Fruit fly (Drosophila melanogaster) whole organism, embryonic: ENCODE results near the gene CG4461.
A peak's percentile ranks its signal among the peaks of the same experiment; 100 is the strongest.

Experiments
- BtbVII ChIP-seq: fragments of 200-800 bp; sonication (Bioruptor generic); optimal IDR thresholded peaks from 3 replicates; lab custom pipeline; 2017; ENCODE audit warnings: missing biosample characterization, mild to moderate bottlenecking, missing genetic modification characterization
- CG10543 ChIP-seq: fragments of 200-800 bp; sonication (Bioruptor generic); optimal IDR thresholded peaks from 3 replicates; lab custom pipeline; 2017; ENCODE audit warnings: missing biosample characterization, mild to moderate bottlenecking, missing genetic modification characterization, moderate library complexity
- CG10979 ChIP-seq: fragments of 200-800 bp; sonication (Bioruptor generic); optimal IDR thresholded peaks from 2 replicates; lab custom pipeline; 2018; ENCODE audit warnings: missing biosample characterization, mild to moderate bottlenecking, missing genetic modification characterization, moderate library complexity
- CG11247 ChIP-seq: fragments of 200-800 bp; sonication (Bioruptor generic); IDR thresholded peaks from 2 replicates; pipeline ENCODE4 v1.3.6; 2022; ENCODE audit warnings: missing biosample characterization, missing genetic modification characterization
- CG11696 ChIP-seq: fragments of 200-800 bp; sonication (Bioruptor generic); IDR thresholded peaks from 2 replicates; pipeline ENCODE4 v1.3.6; 2022; ENCODE audit warnings: missing biosample characterization, missing genetic modification characterization
- CG12071 ChIP-seq: fragments of 200-800 bp; sonication (Bioruptor generic); optimal IDR thresholded peaks from 3 replicates; lab custom pipeline; 2018; ENCODE audit warnings: missing biosample characterization, mild to moderate bottlenecking, missing genetic modification characterization
- CG12769 ChIP-seq: fragments of 200-800 bp; sonication (Bioruptor generic); optimal IDR thresholded peaks from 2 replicates; lab custom pipeline; 2019; ENCODE audit warnings: missing biosample characterization, mild to moderate bottlenecking, missing genetic modification characterization, moderate library complexity
- CG17186 ChIP-seq: fragments of 200-800 bp; sonication (Bioruptor generic); optimal IDR thresholded peaks from 3 replicates; lab custom pipeline; 2017; ENCODE audit warnings: missing biosample characterization, missing genetic modification reagents, missing genetic modification characterization
- CG17359 ChIP-seq: fragments of 200-800 bp; sonication (Bioruptor generic); optimal IDR thresholded peaks from 3 replicates; lab custom pipeline; 2018; ENCODE audit warnings: missing biosample characterization, mild to moderate bottlenecking, missing genetic modification characterization, moderate library complexity
- CG2199 ChIP-seq: fragments of 200-800 bp; sonication (Bioruptor generic); IDR thresholded peaks from 3 replicates; pipeline ENCODE4 v1.3.6; 2022; ENCODE audit warnings: missing biosample characterization, missing genetic modification characterization
- CG2202 ChIP-seq: fragments of 200-800 bp; sonication (Bioruptor generic); optimal IDR thresholded peaks from 2 replicates; lab custom pipeline; 2018; ENCODE audit warnings: missing biosample characterization, mild to moderate bottlenecking, missing genetic modification characterization
- CG31441 ChIP-seq: fragments of 200-800 bp; sonication (Bioruptor generic); IDR thresholded peaks from 2 replicates; pipeline ENCODE4 v1.3.6; 2022; ENCODE audit warnings: missing biosample characterization, missing genetic modification characterization
- CG6254 ChIP-seq: fragments of 200-800 bp; sonication (Bioruptor generic); optimal IDR thresholded peaks from 3 replicates; lab custom pipeline; 2017; ENCODE audit warnings: mild to moderate bottlenecking, missing biosample characterization, missing genetic modification reagents, missing genetic modification characterization
- CTCF ChIP-seq: fragments of 200-800 bp; sonication (Bioruptor generic); optimal IDR thresholded peaks from 2 replicates; lab custom pipeline; 2017; ENCODE audit warnings: missing biosample characterization, mild to moderate bottlenecking, missing genetic modification characterization, moderate library complexity
- CoRest ChIP-seq: fragments of 200-800 bp; sonication (Bioruptor generic); optimal IDR thresholded peaks from 3 replicates; lab custom pipeline; 2018; ENCODE audit warnings: missing biosample characterization, mild to moderate bottlenecking, missing genetic modification characterization, moderate library complexity
- D19A ChIP-seq: fragments of 200-800 bp; optimal IDR thresholded peaks from 3 replicates; lab custom pipeline; 2019; ENCODE audit warnings: missing biosample characterization, mild to moderate bottlenecking, missing genetic modification characterization, moderate library complexity
- Dip2 ChIP-seq: fragments of 200-800 bp; sonication (Bioruptor generic); IDR thresholded peaks from 2 replicates; pipeline ENCODE4 v1.3.6; 2022; ENCODE audit warnings: missing biosample characterization, missing genetic modification characterization
- Doc2 ChIP-seq: fragments of 200-800 bp; sonication (Bioruptor generic); IDR thresholded peaks from 2 replicates; pipeline ENCODE4 v1.3.6; 2022; ENCODE audit warnings: missing biosample characterization, missing genetic modification characterization
- Hey ChIP-seq: fragments of 200-800 bp; sonication (Bioruptor generic); optimal IDR thresholded peaks from 3 replicates; lab custom pipeline; 2018; ENCODE audit warnings: missing biosample characterization, mild to moderate bottlenecking, missing genetic modification characterization
- Hr51 ChIP-seq, 2 experiments: fragments of 200-800 bp; sonication (Bioruptor generic); optimal IDR thresholded peaks; 2 replicates in 1 of 2; 3 replicates in 1 of 2; lab custom pipeline; 2016 to 2018; ENCODE audit warnings: missing biosample characterization in 2 of 2, missing genetic modification characterization in 2 of 2, mild to moderate bottlenecking in 1 of 2, moderate library complexity in 1 of 2
- Med ChIP-seq: fragments of 200-800 bp; sonication (Bioruptor generic); peaks from one replicate; lab custom pipeline; 2016; ENCODE audit warnings: missing biosample characterization, missing genetic modification characterization, mild to moderate bottlenecking, inconsistent platforms, moderate library complexity
- Myb ChIP-seq: fragments of 200-800 bp; sonication (Bioruptor generic); optimal IDR thresholded peaks from 2 replicates; lab custom pipeline; 2016; ENCODE audit warnings: missing biosample characterization, missing genetic modification characterization
- Pdp1 ChIP-seq, 2 experiments: fragments of 200-800 bp; sonication (Bioruptor generic); optimal IDR thresholded peaks; 3 replicates each; lab custom pipeline; 2016; ENCODE audit warnings: missing biosample characterization in 2 of 2, missing genetic modification characterization in 2 of 2, mild to moderate bottlenecking in 1 of 2, moderate library complexity in 1 of 2
- Rx ChIP-seq: fragments of 200-800 bp; sonication (Bioruptor generic); IDR thresholded peaks from 2 replicates; pipeline ENCODE4 v1.3.6; 2022; ENCODE audit warnings: missing biosample characterization, missing genetic modification characterization
- Side ChIP-seq: fragments of 200-800 bp; sonication (Bioruptor generic); optimal IDR thresholded peaks from 2 replicates; lab custom pipeline; 2016; ENCODE audit warnings: missing biosample characterization, missing genetic modification characterization
- Taf1 ChIP-seq: fragments of 200-800 bp; sonication (Bioruptor generic); IDR thresholded peaks from 2 replicates; pipeline ENCODE4 v1.3.6; 2022; ENCODE audit warnings: missing biosample characterization, missing genetic modification characterization
- bab2 ChIP-seq: fragments of 200-800 bp; sonication (Bioruptor generic); optimal IDR thresholded peaks from 2 replicates; lab custom pipeline; 2016; ENCODE audit warnings: missing biosample characterization, missing genetic modification characterization
- bcd ChIP-seq: fragments of 200-800 bp; sonication (Bioruptor generic); optimal IDR thresholded peaks from 2 replicates; lab custom pipeline; 2017; ENCODE audit warnings: missing biosample characterization, mild to moderate bottlenecking, missing genetic modification characterization
- cad ChIP-seq: fragments of >200 bp; optimal IDR thresholded peaks from 2 replicates; lab custom pipeline; 2017; ENCODE audit warnings: missing biosample characterization, missing genetic modification characterization
- chif ChIP-seq, 2 experiments: fragments of 200-800 bp; sonication (Bioruptor generic); optimal IDR thresholded peaks; 3 replicates each; lab custom pipeline; 2016; ENCODE audit warnings: missing biosample characterization in 2 of 2, missing genetic modification characterization in 2 of 2
- chinmo ChIP-seq: fragments of 200-800 bp; sonication (Bioruptor generic); IDR thresholded peaks from 4 replicates; pipeline ENCODE4 v1.3.6; 2022; ENCODE audit warnings: missing biosample characterization, missing genetic modification characterization; ENCODE audit not compliant: partially characterized antibody
- dan ChIP-seq: fragments of 200-800 bp; sonication (Bioruptor generic); IDR thresholded peaks from 2 replicates; pipeline ENCODE4 v1.3.6; 2022; ENCODE audit warnings: missing biosample characterization, missing genetic modification characterization
- eve ChIP-seq, 2 experiments: fragments of >200 bp; optimal IDR thresholded peaks; 2 replicates each; lab custom pipeline; 2017; ENCODE audit warnings: missing biosample characterization in 2 of 2, missing genetic modification characterization in 2 of 2
- exex ChIP-seq: fragments of 200-800 bp; sonication (Bioruptor generic); optimal IDR thresholded peaks from 4 replicates; lab custom pipeline; 2018; ENCODE audit warnings: missing biosample characterization, mild to moderate bottlenecking, missing genetic modification characterization, moderate library complexity
- grn ChIP-seq: fragments of 200-800 bp; sonication (Bioruptor generic); optimal IDR thresholded peaks from 3 replicates; lab custom pipeline; 2017; ENCODE audit warnings: missing biosample characterization, missing genetic modification characterization
- gro ChIP-seq: fragments of 200-800 bp; sonication (Bioruptor generic); optimal IDR thresholded peaks from 2 replicates; lab custom pipeline; 2016; ENCODE audit warnings: missing biosample characterization, missing genetic modification characterization
- gsb-n ChIP-seq: fragments of 200-800 bp; sonication (Bioruptor generic); optimal IDR thresholded peaks from 3 replicates; lab custom pipeline; 2018; ENCODE audit warnings: missing biosample characterization, mild to moderate bottlenecking, missing genetic modification characterization
- hb ChIP-seq: fragments of 200-800 bp; sonication (Bioruptor generic); IDR thresholded peaks from 3 replicates; pipeline ENCODE4 v1.3.6; 2022; ENCODE audit warnings: missing biosample characterization, missing genetic modification characterization; ENCODE audit not compliant: partially characterized antibody
- insv ChIP-seq, 2 experiments: fragments of 200-800 bp; sonication (Bioruptor generic); optimal IDR thresholded peaks; 3 replicates each; lab custom pipeline; 2016 to 2018; ENCODE audit warnings: missing biosample characterization in 2 of 2, missing genetic modification characterization in 2 of 2
- maf-S ChIP-seq: fragments of 200-800 bp; sonication (Bioruptor generic); optimal IDR thresholded peaks from 2 replicates; lab custom pipeline; 2016; ENCODE audit warnings: missing biosample characterization, missing genetic modification characterization
- mam ChIP-seq: fragments of 200-800 bp; sonication (Bioruptor generic); optimal IDR thresholded peaks from 3 replicates; lab custom pipeline; 2016; ENCODE audit warnings: missing biosample characterization, missing genetic modification characterization
- mirr ChIP-seq: fragments of 200-800 bp; sonication (Bioruptor generic); optimal IDR thresholded peaks from 3 replicates; lab custom pipeline; 2018; ENCODE audit warnings: missing biosample characterization, mild to moderate bottlenecking, missing genetic modification characterization
- nerfin-2 ChIP-seq: fragments of 200-800 bp; sonication (Bioruptor generic); IDR thresholded peaks from 2 replicates; pipeline ENCODE4 v1.3.6; 2022; ENCODE audit warnings: missing biosample characterization, missing genetic modification characterization; ENCODE audit not compliant: partially characterized antibody
- sens-2 ChIP-seq: fragments of 200-800 bp; sonication (Bioruptor generic); IDR thresholded peaks from 2 replicates; pipeline ENCODE4 v1.3.6; 2022; ENCODE audit warnings: missing biosample characterization, missing genetic modification characterization
- sima ChIP-seq: fragments of 200-800 bp; sonication (Bioruptor generic); optimal IDR thresholded peaks from 2 replicates; lab custom pipeline; 2016; ENCODE audit warnings: missing biosample characterization, missing genetic modification characterization
- sug ChIP-seq: fragments of 200-800 bp; optimal IDR thresholded peaks from 2 replicates; lab custom pipeline; 2019; ENCODE audit warnings: missing biosample characterization, mild to moderate bottlenecking, missing genetic modification characterization, moderate library complexity
- tx ChIP-seq: fragments of 200-800 bp; sonication (Bioruptor generic); optimal IDR thresholded peaks from 2 replicates; lab custom pipeline; 2016; ENCODE audit warnings: missing biosample characterization, missing genetic modification characterization
- z ChIP-seq: fragments of 200-800 bp; sonication (Bioruptor generic); IDR thresholded peaks from 3 replicates; pipeline ENCODE4 v1.3.6; 2022; ENCODE audit warnings: missing biosample characterization, missing genetic modification characterization

CG4461 gene

DNA sequence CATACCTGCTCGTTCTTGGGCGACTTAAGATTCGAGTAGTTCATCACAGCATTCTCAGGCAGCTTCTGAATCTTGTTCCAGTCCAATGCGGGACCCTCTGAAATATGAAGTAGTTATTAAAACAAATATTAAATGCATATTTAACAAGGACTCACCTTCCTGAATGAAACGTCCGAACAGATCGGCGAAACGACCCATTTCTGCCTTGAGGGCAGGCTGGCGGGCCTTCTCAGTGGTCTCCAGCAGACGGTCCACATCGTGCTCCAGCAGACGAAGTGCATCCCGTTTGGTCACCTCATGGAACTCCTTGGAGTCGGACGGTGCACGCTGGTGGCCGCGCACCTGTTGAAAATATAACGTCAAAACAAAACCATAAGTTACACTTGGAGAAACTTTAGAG, 21.5 kb upstream of the CG4461 start, which contains the start of gene CG32040:
TSS of gene CG32040 (plus strand) at position 301 of the 400 bp plus-strand sequence.
- TF ChIP-seq insv (GFP tag; optimal IDR thresholded peaks at IDR 0.05; lab: Kevin White, UChicago) (no peak), CG11696 (GFP tag; lab: Robert Waterston, UW) (no peak), chif (GFP tag; optimal IDR thresholded peaks at IDR 0.05; lab: Kevin White, UChicago) (no peak), CG31441 (GFP tag; lab: Robert Waterston, UW) (no peak), mirr (GFP tag; lab: Kevin White, UChicago) (no peak), mam (GFP tag; lab: Kevin White, UChicago) (no peak), CG10543 (GFP tag; lab: Kevin White, UChicago) (no peak), Rx (GFP tag; lab: Robert Waterston, UW) (no peak), cad (no peak), CG2202 (tag; lab: Kevin White, UChicago) (no peak), tx (no peak), bcd (GFP tag; lab: Kevin White, UChicago) (no peak), CoRest (tag; lab: Kevin White, UChicago) (no peak), gro (GFP tag; lab: Kevin White, UChicago) (no peak), CG17186 (no peak)

dm6 chr3L:9355555-9355954, 19.7 kb upstream of the CG4461 start:
- TF ChIP-seq Pdp1 (GFP tag; optimal IDR thresholded peaks at IDR 0.05; lab: Kevin White, UChicago) (peak in 1 of 2 experiments; percentile 85), CG12769 (tag; lab: Kevin White, UChicago) (no peak), sug (peak; percentile 47), grn (GFP tag; lab: Kevin White, UChicago) (peak; percentile 79), nerfin-2 (GFP tag; lab: Robert Waterston, UW) (no peak), sens-2 (GFP tag; lab: Robert Waterston, UW) (no peak), CG2199 (GFP tag; lab: Robert Waterston, UW) (no peak), D19A (tag; lab: Kevin White, UChicago) (no peak), gsb-n (tag; lab: Kevin White, UChicago) (no peak), exex (peak; percentile 98), Hey (peak; percentile 59), Side (no peak), mirr (GFP tag; lab: Kevin White, UChicago) (peak; percentile 36), BtbVII (GFP tag; lab: Kevin White, UChicago) (peak; percentile 46)

dm6 chr3L:9356138-9356753, 19.0 kb upstream of the CG4461 start:
- TF ChIP-seq chinmo (GFP tag; lab: Robert Waterston, UW) (0 out of 4 replicates have a peak, but pooled peaks have one; percentile 32), bcd (GFP tag; lab: Kevin White, UChicago) (no peak), dan (GFP tag; lab: Robert Waterston, UW) (no peak), CG2199 (GFP tag; lab: Robert Waterston, UW) (0 out of 3 replicates have a peak, but pooled peaks have one; percentile 57), sima (GFP tag; lab: Kevin White, UChicago) (no peak), Myb (GFP tag; lab: Kevin White, UChicago) (no peak), maf-S (GFP tag; lab: Kevin White, UChicago) (no peak), CTCF (GFP tag; lab: Kevin White, UChicago) (peak; percentile 90), eve (GFP tag; optimal IDR thresholded peaks at IDR 0.05; lab: Kevin White, UChicago) (no peak), Pdp1 (GFP tag; optimal IDR thresholded peaks at IDR 0.05; lab: Kevin White, UChicago) (peak in 1 of 2 experiments; percentile 8), CG6254 (GFP tag; lab: Kevin White, UChicago) (no peak), Hr51 (GFP tag; optimal IDR thresholded peaks at IDR 0.05; lab: Kevin White, UChicago) (no peak), CG10979 (tag; lab: Kevin White, UChicago) (peak; percentile 30), CG12071 (GFP tag; lab: Kevin White, UChicago) (no peak), hb (GFP tag; lab: Robert Waterston, UW) (0 out of 3 replicates have a peak, but pooled peaks have one; percentile 14), z (GFP tag; lab: Robert Waterston, UW) (no peak), CG11247 (GFP tag; lab: Robert Waterston, UW) (no peak), Med (GFP tag; lab: Kevin White, UChicago) (peak; percentile 37), Dip2 (GFP tag; lab: Robert Waterston, UW) (peak; percentile 51; the same call in 1 of the 2 replicates), Taf1 (GFP tag; lab: Robert Waterston, UW) (no peak), CG17359 (tag; lab: Kevin White, UChicago) (no peak), Doc2 (GFP tag; lab: Robert Waterston, UW) (no peak), bab2 (no peak)
